Worm (Caenorhabditis elegans): ENCODE data around the gene ZK938.11.

The ZK938.11 gene

ce11 chrII:9859575-9859974 is 19.4 kb upstream of the ZK938.11 start, which contains the start of gene chil-5:
chil-5 (minus strand) TSS chrII:9859675.
- TF ChIP-seq hpl-2 (GFP tag; optimal IDR thresholded peaks at IDR 0.05) (no peak), swsn-7 (tag; optimal IDR thresholded peaks at IDR 0.05) (no peak), F16B12.6 (tag; optimal IDR thresholded peaks at IDR 0.05) (no peak), nhr-85 (tag) (no peak), skn-1 (tag; optimal IDR thresholded peaks at IDR 0.05) (no peak), ets-5 (GFP tag; IDR thresholded peaks at IDR 0.05) (no peak), lin-35 (GFP tag; optimal IDR thresholded peaks at IDR 0.05) (no peak), nhr-237 (tag; optimal IDR thresholded peaks at IDR 0.05) (no peak)

DNA sequence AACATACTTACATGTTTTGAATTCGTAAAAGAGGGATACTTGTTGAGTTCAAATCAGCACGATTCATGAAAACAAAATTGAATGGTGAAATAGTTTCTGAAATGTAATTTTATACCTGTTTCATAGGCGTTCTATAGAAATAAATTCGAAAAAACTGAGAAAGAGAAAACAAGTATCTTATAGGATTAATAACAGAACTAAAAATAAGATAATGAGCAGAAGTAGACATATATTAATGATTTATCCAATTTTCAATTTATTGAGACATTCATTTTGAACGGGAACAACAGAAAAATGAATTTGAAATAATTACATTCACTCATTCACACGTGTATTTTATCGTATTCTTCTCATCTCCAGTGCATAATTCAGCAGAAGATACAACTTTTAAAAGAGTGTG is 17.6 kb upstream of the ZK938.11 start, which contains the start of gene chil-6:
Gene chil-6 (minus strand): TSS at position 101 of the 400 bp plus-strand sequence.
- TF ChIP-seq unc-86 (tag; optimal IDR thresholded peaks at IDR 0.05) (no peak), skn-1 (tag; optimal IDR thresholded peaks at IDR 0.05) (no peak), swsn-7 (tag; optimal IDR thresholded peaks at IDR 0.05) (no peak), lir-3 (tag; optimal IDR thresholded peaks at IDR 0.05; ENCODE audit: poor library complexity) (no peak), snu-23 (GFP tag; optimal IDR thresholded peaks at IDR 0.05) (no peak), xbp-1 (tag; optimal IDR thresholded peaks at IDR 0.05) (no peak), ceh-63 (GFP tag; optimal IDR thresholded peaks at IDR 0.05) (no peak), unc-130 (tag; optimal IDR thresholded peaks at IDR 0.05) (no peak)

DNA sequence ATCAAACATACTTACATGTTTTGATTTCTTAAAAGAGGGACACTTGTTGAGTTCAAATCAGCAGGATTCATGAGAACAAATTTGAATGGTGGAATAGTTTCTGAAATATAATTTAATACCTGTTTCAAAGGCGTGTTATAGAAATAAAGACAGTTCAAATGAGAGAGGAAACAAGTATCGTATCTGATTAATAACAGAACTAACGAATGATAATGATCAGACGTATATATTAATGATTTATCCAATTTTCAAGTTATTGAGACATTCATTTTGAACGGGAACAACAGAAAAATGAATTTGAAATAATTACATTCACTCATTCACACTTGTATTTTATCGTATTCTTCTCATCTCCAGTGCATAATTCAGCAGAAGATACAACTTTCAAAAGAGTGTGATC is 15.4 kb upstream of the ZK938.11 start, which contains the start of gene chil-4:
Gene chil-4 (minus strand): TSS at position 101 of the 400 bp plus-strand sequence.
- TF ChIP-seq ets-5 (GFP tag; IDR thresholded peaks at IDR 0.05) (no peak), sup-37 (GFP tag; optimal IDR thresholded peaks at IDR 0.05) (no peak), nhr-90 (tag; optimal IDR thresholded peaks at IDR 0.05; ENCODE audit: poor library complexity) (no peak), F16B12.6 (tag; optimal IDR thresholded peaks at IDR 0.05) (no peak), lin-14 (GFP tag; optimal IDR thresholded peaks at IDR 0.05) (no peak), hlh-4 (tag; optimal IDR thresholded peaks at IDR 0.05) (no peak), ceh-8 (GFP tag; optimal IDR thresholded peaks at IDR 0.05) (no peak), elt-3 (tag; optimal IDR thresholded peaks at IDR 0.05) (no peak), nhr-19 (GFP tag; conservative IDR thresholded peaks at IDR 0.05) (no peak), ama-1 (optimal IDR thresholded peaks at IDR 0.05) (no peak), irx-1 (tag; optimal IDR thresholded peaks at IDR 0.05) (no peak), hpl-2 (GFP tag; optimal IDR thresholded peaks at IDR 0.05) (no peak), mab-9 (GFP tag; IDR thresholded peaks at IDR 0.05) (no peak), nhr-84 (tag; optimal IDR thresholded peaks at IDR 0.05) (no peak), C04F5.9 (tag; optimal IDR thresholded peaks at IDR 0.05) (no peak), sptf-1 (tag; optimal IDR thresholded peaks at IDR 0.05) (no peak), C34B4.2 (tag; optimal IDR thresholded peaks at IDR 0.05) (no peak), unc-98 (GFP tag; IDR thresholded peaks at IDR 0.05) (no peak)

- TF ChIP-seq nhr-237 (tag; optimal IDR thresholded peaks at IDR 0.05) (no peak), sup-37 (GFP tag; optimal IDR thresholded peaks at IDR 0.05) (no peak), alr-1 (tag; optimal IDR thresholded peaks at IDR 0.05; ENCODE audit: borderline replicate concordance) (no peak), F16B12.6 (tag; optimal IDR thresholded peaks at IDR 0.05) (no peak), unc-30 (tag; optimal IDR thresholded peaks at IDR 0.05) (no peak), Y116A8C.19 (tag; optimal IDR thresholded peaks at IDR 0.05; ENCODE audit: borderline replicate concordance) (no peak), fkh-8 (tag; optimal IDR thresholded peaks at IDR 0.05) (no peak), lin-15B (tag; optimal IDR thresholded peaks at IDR 0.05) (no peak), nhr-47 (tag; optimal IDR thresholded peaks at IDR 0.05) (no peak)
These were observed 10.7 kb upstream of the ZK938.11 start, which contains the start of gene ZK938.10 for ce11 chrII:9850945-9851344. ZK938.10 (minus strand) TSS chrII:9851045.

ce11 chrII:9849497-9849896 is 9.3 kb upstream of the ZK938.11 start, which contains the start of gene old-2:
old-2 (minus strand) TSS chrII:9849597.
- no peak for TF ChIP-seq sup-37 (GFP tag; optimal IDR thresholded peaks at IDR 0.05)
- no peak for TF ChIP-seq hpl-2 (GFP tag; optimal IDR thresholded peaks at IDR 0.05)
- no peak for TF ChIP-seq unc-130 (tag; optimal IDR thresholded peaks at IDR 0.05)
- TF ChIP-seq ztf-4 (tag; optimal IDR thresholded peaks at IDR 0.05): no peak
- no peak for TF ChIP-seq nhr-11 (tag; optimal IDR thresholded peaks at IDR 0.05)
- no peak for TF ChIP-seq lin-14 (GFP tag; optimal IDR thresholded peaks at IDR 0.05)
- TF ChIP-seq nhr-19 (GFP tag; conservative IDR thresholded peaks at IDR 0.05): no peak
- no peak for TF ChIP-seq mef-2 (tag; optimal IDR thresholded peaks at IDR 0.05)
